Worm (Caenorhabditis elegans) whole organism, mixed stage, embryonic: ENCODE data around the gene kap-1.

ENCODE experiments used
- bed-3 ChIP-seq: fragments of 200-800 bp; sonication (Bioruptor generic); optimal IDR thresholded peaks from 3 replicates; lab custom pipeline; 2018; ENCODE audit warnings: mild to moderate bottlenecking, missing genetic modification characterization, moderate library complexity, missing compliant biosample characterization
- ceh-43 ChIP-seq: fragments of 200-800 bp; sonication (Bioruptor generic); optimal IDR thresholded peaks from 2 replicates; lab custom pipeline; 2018; ENCODE audit warnings: mild to moderate bottlenecking, missing genetic modification characterization, moderate library complexity, missing compliant biosample characterization
- drap-1 ChIP-seq: fragments of 200-800 bp; sonication (Bioruptor generic); optimal IDR thresholded peaks from 3 replicates; lab custom pipeline; 2018; ENCODE audit warnings: mild to moderate bottlenecking, missing genetic modification characterization, missing compliant biosample characterization
- flh-1 ChIP-seq: fragments of 200-800 bp; sonication (Bioruptor generic); optimal IDR thresholded peaks from 2 replicates; lab custom pipeline; 2018; ENCODE audit warnings: mild to moderate bottlenecking, missing genetic modification characterization, moderate library complexity, missing compliant biosample characterization
- lin-13 ChIP-seq: fragments of 150-350 bp; optimal IDR thresholded peaks from 2 replicates; lab custom pipeline; 2014; ENCODE audit warnings: missing biosample characterization, missing genetic modification characterization
- lsy-2 ChIP-seq: fragments of 150-350 bp; optimal IDR thresholded peaks from 2 replicates; lab custom pipeline; 2014; ENCODE audit warnings: missing biosample characterization, missing genetic modification characterization
- mls-2 ChIP-seq: sonication (generic microtip); optimal IDR thresholded peaks from 2 replicates; lab custom pipeline; 2016; ENCODE audit warnings: mild to moderate bottlenecking, missing genetic modification characterization, moderate library complexity, missing compliant biosample characterization
- nhr-12 ChIP-seq: fragments of 150-350 bp; optimal IDR thresholded peaks from 2 replicates; lab custom pipeline; 2014; ENCODE audit warnings: missing biosample characterization, missing genetic modification characterization
- sptf-1 ChIP-seq: sonication (generic microtip); optimal IDR thresholded peaks from 2 replicates; lab custom pipeline; 2017; ENCODE audit warnings: mild to moderate bottlenecking, missing genetic modification characterization, moderate library complexity, missing compliant biosample characterization
- unc-39 ChIP-seq: fragments of 150-350 bp; optimal IDR thresholded peaks from 2 replicates; lab custom pipeline; 2014; ENCODE audit warnings: missing biosample characterization, missing genetic modification characterization
- ztf-11 ChIP-seq: fragments of 150-350 bp; optimal IDR thresholded peaks from 2 replicates; lab custom pipeline; 2014; ENCODE audit warnings: missing biosample characterization, missing genetic modification characterization

DNA sequence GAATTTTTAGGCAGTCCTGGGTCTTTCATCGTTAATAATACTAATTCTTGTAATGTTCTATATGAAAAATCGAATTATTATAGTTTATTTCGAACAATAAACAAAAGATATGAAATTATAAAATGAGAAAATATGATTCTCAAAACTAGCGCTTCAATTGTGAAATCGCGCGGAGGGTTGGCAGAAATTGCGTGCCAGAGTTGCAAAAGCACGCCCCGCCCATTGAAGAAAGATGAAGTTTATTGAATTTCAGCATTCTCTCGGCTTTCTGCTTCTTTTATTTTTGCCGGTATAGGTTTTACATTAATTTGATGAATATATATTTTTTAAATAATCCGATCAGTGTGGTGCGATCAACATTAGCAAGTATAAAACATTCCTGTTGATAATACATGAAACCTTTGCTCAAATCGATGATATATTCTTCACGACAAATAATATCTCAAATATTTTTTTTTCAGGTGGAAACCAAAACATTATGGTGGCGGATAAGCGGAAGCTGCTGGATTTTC, 20.5 kb downstream of the kap-1 start, which contains the start of the genes eco-1 and hmgr-1:
- TF ChIP-seq mls-2 (tag; lab: Kevin White, UChicago) (no peak), drap-1 (GFP tag; lab: Kevin White, UChicago) (no peak), lin-13 (tag; lab: Kevin White, UChicago) (no peak), flh-1 (GFP tag; lab: Kevin White, UChicago) (no peak), ceh-43 (GFP tag; lab: Kevin White, UChicago) (no peak), ztf-11 (tag; lab: Kevin White, UChicago) (no peak), nhr-12 (no peak), sptf-1 (tag; lab: Kevin White, UChicago) (no peak), bed-3 (GFP tag; lab: Kevin White, UChicago) (no peak), unc-39 (no peak), lsy-2 (tag; lab: Kevin White, UChicago) (peak; percentile 64)
